Worm (Caenorhabditis elegans): ENCODE measurements around the gene ddx-15.

ddx-15 gene

ce11 chrIII:5622232-5623009 lies 30.9 kb upstream of the ddx-15 start:
- no peak for TF ChIP-seq zim-3 (tag; optimal IDR thresholded peaks at IDR 0.05)
- TF ChIP-seq egl-18 (GFP tag; IDR thresholded peaks at IDR 0.05), result no peak
- TF ChIP-seq repo-1 (tag; optimal IDR thresholded peaks at IDR 0.05), result no peak
- TF ChIP-seq T26A5.8 (tag; optimal IDR thresholded peaks at IDR 0.05), result no peak
- no peak for TF ChIP-seq ceh-58 (GFP tag; IDR thresholded peaks at IDR 0.05)
- TF ChIP-seq gei-17 (GFP tag; optimal IDR thresholded peaks at IDR 0.05), result no peak
- no peak for TF ChIP-seq zfh-2 (GFP tag; conservative IDR thresholded peaks at IDR 0.05)

ce11 chrIII:5621236-5621635 lies 29.7 kb upstream of the ddx-15 start:
- peak; percentile 81 for TF ChIP-seq dox-1 (GFP tag; IDR thresholded peaks at IDR 0.05)
- no peak for TF ChIP-seq attf-6 (GFP tag; IDR thresholded peaks at IDR 0.05)
- TF ChIP-seq let-607 (tag; optimal IDR thresholded peaks at IDR 0.05), result peak in 1 of 2 experiments; percentile 58
- peak; percentile 22; the same call in 1 of the 2 replicates for TF ChIP-seq C17E4.6 (GFP tag; IDR thresholded peaks at IDR 0.05)
- TF ChIP-seq lin-35 (GFP tag; optimal IDR thresholded peaks at IDR 0.05), result peak in 1 of 3 experiments; percentile 34
- no peak for TF ChIP-seq zim-3 (tag; optimal IDR thresholded peaks at IDR 0.05)
- TF ChIP-seq madf-6 (GFP tag; IDR thresholded peaks at IDR 0.05), result peak; percentile 75
- peak; percentile 76 for TF ChIP-seq K12H6.12 (tag; optimal IDR thresholded peaks at IDR 0.05)
- TF ChIP-seq B0336.3 (GFP tag; IDR thresholded peaks at IDR 0.05), result peak; percentile 40; the same call in 1 of the 2 replicates
- TF ChIP-seq die-1 (tag; optimal IDR thresholded peaks at IDR 0.05), result peak; percentile 29
- TF ChIP-seq ets-4 (GFP tag; optimal IDR thresholded peaks at IDR 0.05), result peak; percentile 30
- TF ChIP-seq F57A8.1 (GFP tag; optimal IDR thresholded peaks at IDR 0.05), result no peak
- peak; percentile 17 for TF ChIP-seq nhr-90 (tag; optimal IDR thresholded peaks at IDR 0.05)
- TF ChIP-seq cebp-1 (GFP tag; IDR thresholded peaks at IDR 0.05), result no peak
- peak; percentile 71 for TF ChIP-seq cebp-1 (tag; optimal IDR thresholded peaks at IDR 0.05)
- TF ChIP-seq mcd-1 (GFP tag; IDR thresholded peaks at IDR 0.05), result 0 out of 2 replicates have a peak, but pooled peaks have one; percentile 21
- TF ChIP-seq lin-54 (GFP tag; optimal IDR thresholded peaks at IDR 0.05), result peak; percentile 24
- TF ChIP-seq nfyb-1 (GFP tag; IDR thresholded peaks at IDR 0.05), result no peak
- TF ChIP-seq ZK185.1 (tag; optimal IDR thresholded peaks at IDR 0.05; ENCODE audit: poor library complexity, severe bottlenecking), result peak; percentile 35
- no peak for TF ChIP-seq bed-1 (GFP tag; IDR thresholded peaks at IDR 0.05)
- TF ChIP-seq hmg-1.2 (GFP tag; IDR thresholded peaks at IDR 0.05), result peak; percentile 93
- peak; percentile 86 for TF ChIP-seq zfh-2 (GFP tag; conservative IDR thresholded peaks at IDR 0.05)
- peak; percentile 96 for TF ChIP-seq nhr-80 (tag; optimal IDR thresholded peaks at IDR 0.05)
- peak; percentile 58 for TF ChIP-seq lin-40 (tag; optimal IDR thresholded peaks at IDR 0.05)
- 0 out of 2 replicates have a peak, but pooled peaks have one; percentile 27 for TF ChIP-seq C06A6.2 (GFP tag; conservative IDR thresholded peaks at IDR 0.05)
- peak; percentile 8; the same call in 1 of the 2 replicates for TF ChIP-seq D2030.7 (GFP tag; IDR thresholded peaks at IDR 0.05)
- no peak for TF ChIP-seq nhr-179 (tag; optimal IDR thresholded peaks at IDR 0.05)
- TF ChIP-seq egrh-3 (GFP tag; IDR thresholded peaks at IDR 0.05), result no peak
- 0 out of 2 replicates have a peak, but pooled peaks have one; percentile 23 for TF ChIP-seq rcor-1 (GFP tag; IDR thresholded peaks at IDR 0.05)
- no peak for TF ChIP-seq T26A5.8 (tag; optimal IDR thresholded peaks at IDR 0.05)
- peak; percentile 47 for TF ChIP-seq efl-1 (GFP tag; optimal IDR thresholded peaks at IDR 0.05)
- no peak for TF ChIP-seq rec-8 (tag; optimal IDR thresholded peaks at IDR 0.05)
- peak; percentile 82 for TF ChIP-seq attf-5 (GFP tag; optimal IDR thresholded peaks at IDR 0.05)
- TF ChIP-seq aptf-2 (GFP tag; conservative IDR thresholded peaks at IDR 0.05), result peak; percentile 77; the same call in 1 of the 2 replicates
- peak; percentile 19; the same call in 1 of the 2 replicates for TF ChIP-seq madf-8 (GFP tag; conservative IDR thresholded peaks at IDR 0.05)
- peak; percentile 27 for TF ChIP-seq ceh-27 (GFP tag; optimal IDR thresholded peaks at IDR 0.05)
- peak; percentile 22 for TF ChIP-seq snpc-4 (GFP tag; optimal IDR thresholded peaks at IDR 0.05)
- TF ChIP-seq snpc-4 (tag; optimal IDR thresholded peaks at IDR 0.05), result peak in 3 of 4 experiments; percentile 20 to 50 (median 48)
- peak; percentile 63 for TF ChIP-seq ekl-4 (GFP tag; IDR thresholded peaks at IDR 0.05)
- TF ChIP-seq somi-1 (GFP tag; optimal IDR thresholded peaks at IDR 0.05), result peak; percentile 26

All from whole organism, young adult.